Worm (Caenorhabditis elegans): ENCODE measurements around the gene fip-4.
A peak's percentile ranks its signal among the peaks of the same experiment; 100 is the strongest.

Gene fip-4

ce11 chrV:8588079-8588478 lies 23.0 kb downstream of the fip-4 start, which contains the start of gene C10B5.3:
Gene C10B5.3, minus strand, starts transcription at chrV:8588179.
- TF ChIP-seq Y79H2A.3 (GFP tag; conservative IDR thresholded peaks at IDR 0.05): no peak
- no peak for TF ChIP-seq nhr-179 (tag; optimal IDR thresholded peaks at IDR 0.05)
- no peak for TF ChIP-seq Y67H2A.10 (GFP tag; conservative IDR thresholded peaks at IDR 0.05)
- no peak for TF ChIP-seq sdz-38 (tag; optimal IDR thresholded peaks at IDR 0.05)
- no peak for TF ChIP-seq snpc-3.4 (tag; optimal IDR thresholded peaks at IDR 0.05)
- TF ChIP-seq Y53F4B.3 (GFP tag; IDR thresholded peaks at IDR 0.05): no peak
- no peak for TF ChIP-seq hmg-1.2 (GFP tag; IDR thresholded peaks at IDR 0.05)
- TF ChIP-seq madf-8 (GFP tag; conservative IDR thresholded peaks at IDR 0.05): no peak
- TF ChIP-seq F22D6.2 (tag; optimal IDR thresholded peaks at IDR 0.05): no peak
- TF ChIP-seq lir-1 (GFP tag; conservative IDR thresholded peaks at IDR 0.05): no peak
- TF ChIP-seq lin-26 (GFP tag; IDR thresholded peaks at IDR 0.05): no peak
- TF ChIP-seq B0336.3 (GFP tag; IDR thresholded peaks at IDR 0.05): no peak
- no peak for TF ChIP-seq ztf-18 (tag; optimal IDR thresholded peaks at IDR 0.05)
- no peak for TF ChIP-seq ztf-3 (GFP tag; optimal IDR thresholded peaks at IDR 0.05)
- TF ChIP-seq attf-5 (GFP tag; optimal IDR thresholded peaks at IDR 0.05): no peak
- TF ChIP-seq C06A6.2 (GFP tag; conservative IDR thresholded peaks at IDR 0.05): no peak
- TF ChIP-seq tlf-1 (GFP tag; optimal IDR thresholded peaks at IDR 0.05): no peak
- TF ChIP-seq F55B11.4 (tag; optimal IDR thresholded peaks at IDR 0.05; ENCODE audit: borderline replicate concordance, insufficient read depth): no peak
- no peak for TF ChIP-seq gei-17 (GFP tag; optimal IDR thresholded peaks at IDR 0.05)
- TF ChIP-seq C17E4.6 (GFP tag; IDR thresholded peaks at IDR 0.05): no peak

- TF ChIP-seq pha-4 (tag; optimal IDR thresholded peaks at IDR 0.05): no peak
- TF ChIP-seq ZK185.1 (tag; optimal IDR thresholded peaks at IDR 0.05; ENCODE audit: poor library complexity, severe bottlenecking): no peak
- no peak for TF ChIP-seq snpc-4 (GFP tag; optimal IDR thresholded peaks at IDR 0.05)
- peak in 1 of 4 experiments; percentile 46 for TF ChIP-seq snpc-4 (tag; optimal IDR thresholded peaks at IDR 0.05)
- TF ChIP-seq ceh-91 (GFP tag; IDR thresholded peaks at IDR 0.05): no peak
- no peak for TF ChIP-seq egl-44 (GFP tag; IDR thresholded peaks at IDR 0.05)
- no peak for TF ChIP-seq tlf-1 (GFP tag; optimal IDR thresholded peaks at IDR 0.05)
- TF ChIP-seq ceh-79 (tag; optimal IDR thresholded peaks at IDR 0.05): no peak
- TF ChIP-seq nhr-80 (tag; optimal IDR thresholded peaks at IDR 0.05): peak; percentile 56
- TF ChIP-seq snpc-1.3 (tag; optimal IDR thresholded peaks at IDR 0.05; ENCODE audit: insufficient read depth): no peak
Measured at ce11 chrV:8586920-8587319, 24.1 kb downstream of the fip-4 start.

ce11 chrV:8586472-8586871 lies 24.6 kb downstream of the fip-4 start:
- TF ChIP-seq zfh-2 (GFP tag; conservative IDR thresholded peaks at IDR 0.05) (no peak), unc-130 (GFP tag; optimal IDR thresholded peaks at IDR 0.05) (no peak), F10E7.11 (tag; optimal IDR thresholded peaks at IDR 0.05) (no peak), snpc-1.1 (tag; optimal IDR thresholded peaks at IDR 0.05; ENCODE audit: insufficient read depth) (no peak), snpc-1.3 (tag; optimal IDR thresholded peaks at IDR 0.05; ENCODE audit: insufficient read depth) (no peak), fkh-3 (tag; optimal IDR thresholded peaks at IDR 0.05) (no peak), sea-2 (GFP tag; IDR thresholded peaks at IDR 0.05) (no peak), Y95B8A.8 (GFP tag; IDR thresholded peaks at IDR 0.05) (no peak), F23B12.7 (tag; optimal IDR thresholded peaks at IDR 0.05; ENCODE audit: insufficient read depth) (no peak), ceh-40 (GFP tag; IDR thresholded peaks at IDR 0.05) (no peak), aptf-2 (GFP tag; conservative IDR thresholded peaks at IDR 0.05) (no peak), hmg-20 (GFP tag; IDR thresholded peaks at IDR 0.05) (no peak), egrh-3 (GFP tag; IDR thresholded peaks at IDR 0.05) (no peak), B0336.3 (GFP tag; IDR thresholded peaks at IDR 0.05) (no peak), ZK185.1 (tag; optimal IDR thresholded peaks at IDR 0.05; ENCODE audit: poor library complexity, severe bottlenecking) (no peak), let-526 (GFP tag; IDR thresholded peaks at IDR 0.05) (no peak), ceh-100 (GFP tag; IDR thresholded peaks at IDR 0.05) (no peak)
